Fruit fly (Drosophila melanogaster) whole organism, embryonic: ENCODE results near the gene CG5498.

Experiments
- Aef1 ChIP-seq: fragments of 200-800 bp; sonication (Bioruptor generic); IDR thresholded peaks from 3 replicates; pipeline ENCODE4 v1.3.6; 2022; ENCODE audit warnings: missing biosample characterization, missing genetic modification characterization
- Awh ChIP-seq: fragments of 200-800 bp; sonication (Bioruptor generic); IDR thresholded peaks from 2 replicates; pipeline ENCODE4, ENCODE4 v1.3.6; 2022; ENCODE audit warnings: missing biosample characterization, missing genetic modification characterization
- Blimp-1 ChIP-seq: fragments of 200-800 bp; sonication (Bioruptor generic); optimal IDR thresholded peaks from 3 replicates; lab custom pipeline; 2018; ENCODE audit warnings: missing biosample characterization, missing genetic modification characterization, mild to moderate bottlenecking, moderate library complexity, missing genetic modification reagents
- CG10543 ChIP-seq: fragments of 200-800 bp; sonication (Bioruptor generic); optimal IDR thresholded peaks from 3 replicates; lab custom pipeline; 2017; ENCODE audit warnings: missing biosample characterization, mild to moderate bottlenecking, missing genetic modification characterization, moderate library complexity
- CG12299 ChIP-seq: fragments of 200-800 bp; sonication (Bioruptor generic); optimal IDR thresholded peaks from 2 replicates; lab custom pipeline; 2018; ENCODE audit warnings: missing biosample characterization, mild to moderate bottlenecking, missing genetic modification characterization
- CG12391 ChIP-seq: fragments of 200-800 bp; sonication (Bioruptor generic); optimal IDR thresholded peaks from 3 replicates; lab custom pipeline; 2018; ENCODE audit warnings: missing biosample characterization, mild to moderate bottlenecking, missing genetic modification characterization, moderate library complexity
- CG12744 ChIP-seq: fragments of 200-800 bp; sonication (Bioruptor generic); optimal IDR thresholded peaks from 2 replicates; lab custom pipeline; 2016; ENCODE audit warnings: missing biosample characterization, missing genetic modification characterization
- CG13775 ChIP-seq: fragments of 200-800 bp; sonication (Bioruptor generic); optimal IDR thresholded peaks from 3 replicates; lab custom pipeline; 2017; ENCODE audit warnings: missing biosample characterization, mild to moderate bottlenecking, missing genetic modification characterization
- CG14965 ChIP-seq: fragments of 200-800 bp; sonication (Bioruptor generic); optimal IDR thresholded peaks from 2 replicates; lab custom pipeline; 2016; ENCODE audit warnings: missing biosample characterization, missing genetic modification characterization, borderline replicate concordance
- CG15269 ChIP-seq: fragments of 200-800 bp; sonication (Bioruptor generic); optimal IDR thresholded peaks from 2 replicates; lab custom pipeline; 2018; ENCODE audit warnings: missing biosample characterization, mild to moderate bottlenecking, missing genetic modification characterization, moderate library complexity
- CG18764 ChIP-seq: fragments of 200-800 bp; sonication (Bioruptor generic); optimal IDR thresholded peaks from 3 replicates; lab custom pipeline; 2016; ENCODE audit warnings: missing biosample characterization, missing genetic modification characterization
- CG31224 ChIP-seq: fragments of 200-800 bp; sonication (Bioruptor generic); IDR thresholded peaks from 2 replicates; pipeline ENCODE4 v1.3.6; 2022; ENCODE audit warnings: missing biosample characterization, missing genetic modification characterization
- CG5180 ChIP-seq: fragments of 200-800 bp; sonication (Bioruptor generic); optimal IDR thresholded peaks from 3 replicates; lab custom pipeline; 2017; ENCODE audit warnings: missing biosample characterization, missing genetic modification characterization, mild to moderate bottlenecking, moderate library complexity, missing genetic modification reagents
- CG6689 ChIP-seq: fragments of 200-800 bp; sonication (Bioruptor generic); IDR thresholded peaks from 2 replicates; pipeline ENCODE4 v1.3.6; 2022; ENCODE audit warnings: missing biosample characterization, missing genetic modification characterization
- CG8359 ChIP-seq: fragments of 200-800 bp; sonication (Bioruptor generic); optimal IDR thresholded peaks from 2 replicates; lab custom pipeline; 2017; ENCODE audit warnings: missing biosample characterization, mild to moderate bottlenecking, missing genetic modification characterization, borderline replicate concordance
- CG9876 ChIP-seq: fragments of 200-800 bp; sonication (Bioruptor generic); optimal IDR thresholded peaks from 2 replicates; lab custom pipeline; 2016; ENCODE audit warnings: missing biosample characterization, missing genetic modification characterization
- CoRest ChIP-seq: fragments of 200-800 bp; sonication (Bioruptor generic); optimal IDR thresholded peaks from 3 replicates; lab custom pipeline; 2018; ENCODE audit warnings: missing biosample characterization, mild to moderate bottlenecking, missing genetic modification characterization, moderate library complexity
- Dek ChIP-seq: fragments of 200-800 bp; sonication (Bioruptor generic); optimal IDR thresholded peaks from 3 replicates; lab custom pipeline; 2019; ENCODE audit warnings: missing biosample characterization, mild to moderate bottlenecking, missing genetic modification characterization, moderate library complexity
- Dip2 ChIP-seq: fragments of 200-800 bp; sonication (Bioruptor generic); IDR thresholded peaks from 2 replicates; pipeline ENCODE4 v1.3.6; 2022; ENCODE audit warnings: missing biosample characterization, missing genetic modification characterization
- Dref ChIP-seq: fragments of 200-800 bp; sonication (Bioruptor generic); IDR thresholded peaks from 2 replicates; pipeline ENCODE4 v1.3.6; 2022; ENCODE audit warnings: missing biosample characterization, missing genetic modification characterization
- Ets97D ChIP-seq: fragments of 200-800 bp; sonication (Bioruptor generic); optimal IDR thresholded peaks from 3 replicates; lab custom pipeline; 2016; ENCODE audit warnings: missing biosample characterization, missing genetic modification characterization
- HmgZ ChIP-seq: fragments of 200-800 bp; sonication (Bioruptor generic); optimal IDR thresholded peaks from 2 replicates; lab custom pipeline; 2018; ENCODE audit warnings: missing biosample characterization, mild to moderate bottlenecking, missing genetic modification characterization
- Neu2 ChIP-seq: fragments of 200-800 bp; sonication (Bioruptor generic); optimal IDR thresholded peaks from 3 replicates; lab custom pipeline; 2016; ENCODE audit warnings: missing biosample characterization, missing genetic modification characterization, borderline replicate concordance
- Oli ChIP-seq: fragments of 200-800 bp; sonication (Bioruptor generic); optimal IDR thresholded peaks from 2 replicates; lab custom pipeline; 2018; ENCODE audit warnings: missing biosample characterization, mild to moderate bottlenecking, missing genetic modification characterization, moderate library complexity
- Side ChIP-seq: fragments of 200-800 bp; sonication (Bioruptor generic); optimal IDR thresholded peaks from 2 replicates; lab custom pipeline; 2016; ENCODE audit warnings: missing biosample characterization, missing genetic modification characterization
- Vsx1 ChIP-seq: fragments of 200-800 bp; sonication (Bioruptor generic); optimal IDR thresholded peaks from 2 replicates; lab custom pipeline; 2017; ENCODE audit warnings: missing biosample characterization, mild to moderate bottlenecking, missing genetic modification characterization, missing genetic modification reagents
- Xbp1 ChIP-seq: fragments of 200-800 bp; sonication (Bioruptor generic); optimal IDR thresholded peaks from 3 replicates; lab custom pipeline; 2016; ENCODE audit warnings: missing biosample characterization, mild to moderate bottlenecking, missing genetic modification characterization
- ac ChIP-seq: fragments of 200-800 bp; sonication (Bioruptor generic); optimal IDR thresholded peaks from 3 replicates; lab custom pipeline; 2017; ENCODE audit warnings: missing biosample characterization, mild to moderate bottlenecking, missing genetic modification characterization
- al ChIP-seq: fragments of 200-800 bp; sonication (Bioruptor generic); IDR thresholded peaks from 2 replicates; pipeline ENCODE4 v1.3.6; 2022; ENCODE audit warnings: missing biosample characterization, missing genetic modification characterization
- ara ChIP-seq: fragments of 200-800 bp; sonication (Bioruptor generic); IDR thresholded peaks from 2 replicates; pipeline ENCODE4 v1.3.6; 2022; ENCODE audit warnings: missing biosample characterization, missing genetic modification characterization
- ato ChIP-seq: fragments of 200-800 bp; sonication (Bioruptor generic); IDR thresholded peaks from 2 replicates; pipeline ENCODE4 v1.3.6; 2022; ENCODE audit warnings: missing biosample characterization, missing genetic modification characterization; ENCODE audit not compliant: partially characterized antibody
- cato ChIP-seq: fragments of 200-800 bp; sonication (Bioruptor generic); optimal IDR thresholded peaks from 2 replicates; lab custom pipeline; 2016; ENCODE audit warnings: missing biosample characterization, missing genetic modification characterization, borderline replicate concordance
- da ChIP-seq: fragments of 200-800 bp; sonication (Bioruptor generic); optimal IDR thresholded peaks from 2 replicates; lab custom pipeline; 2016; ENCODE audit warnings: missing biosample characterization, missing genetic modification characterization
- dan ChIP-seq: fragments of 200-800 bp; sonication (Bioruptor generic); IDR thresholded peaks from 2 replicates; pipeline ENCODE4 v1.3.6; 2022; ENCODE audit warnings: missing biosample characterization, missing genetic modification characterization
- danr ChIP-seq: fragments of 200-800 bp; sonication (Bioruptor generic); IDR thresholded peaks from 2 replicates; pipeline ENCODE4 v1.3.6; 2022; ENCODE audit warnings: missing biosample characterization, missing genetic modification characterization
- ewg ChIP-seq: fragments of 200-800 bp; sonication (Bioruptor generic); optimal IDR thresholded peaks from 3 replicates; lab custom pipeline; 2017; ENCODE audit warnings: mild to moderate bottlenecking, missing biosample characterization, missing genetic modification reagents, missing genetic modification characterization
- gro ChIP-seq: fragments of 200-800 bp; sonication (Bioruptor generic); optimal IDR thresholded peaks from 2 replicates; lab custom pipeline; 2016; ENCODE audit warnings: missing biosample characterization, missing genetic modification characterization
- gsb ChIP-seq: fragments of 200-800 bp; sonication (Bioruptor generic); IDR thresholded peaks from 2 replicates; pipeline ENCODE4 v1.3.6; 2022; ENCODE audit warnings: missing biosample characterization, missing genetic modification characterization
- gsb-n ChIP-seq: fragments of 200-800 bp; sonication (Bioruptor generic); optimal IDR thresholded peaks from 3 replicates; lab custom pipeline; 2018; ENCODE audit warnings: missing biosample characterization, mild to moderate bottlenecking, missing genetic modification characterization
- hbn ChIP-seq: fragments of 200-800 bp; sonication (Bioruptor generic); IDR thresholded peaks from 2 replicates; pipeline ENCODE4 v1.3.6; 2022; ENCODE audit warnings: missing biosample characterization, missing genetic modification characterization; ENCODE audit not compliant: partially characterized antibody
- nau ChIP-seq: fragments of 200-800 bp; sonication (Bioruptor generic); optimal IDR thresholded peaks from 3 replicates; lab custom pipeline; 2017; ENCODE audit warnings: missing biosample characterization, mild to moderate bottlenecking, missing genetic modification characterization, missing genetic modification reagents
- nerfin-1 ChIP-seq: fragments of 200-800 bp; sonication (Bioruptor generic); optimal IDR thresholded peaks from 3 replicates; lab custom pipeline; 2019; ENCODE audit warnings: missing biosample characterization, mild to moderate bottlenecking, missing genetic modification characterization, moderate library complexity
- pros ChIP-seq: fragments of 200-800 bp; sonication (Bioruptor generic); optimal IDR thresholded peaks from 3 replicates; lab custom pipeline; 2019; ENCODE audit warnings: missing biosample characterization, mild to moderate bottlenecking, missing genetic modification characterization, moderate library complexity
- ro ChIP-seq: fragments of 200-800 bp; sonication (Bioruptor generic); IDR thresholded peaks from 2 replicates; pipeline ENCODE4 v1.3.6; 2022; ENCODE audit warnings: missing biosample characterization, missing genetic modification characterization
- tll ChIP-seq, 2 experiments: fragments of 200-800 bp in 1 of 2; fragments of >200 bp in 1 of 2; sonication (Bioruptor generic) in 1 of 2; optimal IDR thresholded peaks; 2 replicates each; lab custom pipeline; 2017 to 2019; ENCODE audit warnings: missing biosample characterization in 2 of 2, missing genetic modification characterization in 2 of 2, mild to moderate bottlenecking in 1 of 2, moderate library complexity in 1 of 2
- vnd ChIP-seq: fragments of 200-800 bp; sonication (Bioruptor generic); IDR thresholded peaks from 3 replicates; pipeline ENCODE4 v1.3.6; 2022; ENCODE audit warnings: missing biosample characterization, missing genetic modification characterization; ENCODE audit not compliant: partially characterized antibody
- vvl ChIP-seq: fragments of 200-800 bp; sonication (Bioruptor generic); IDR thresholded peaks from 2 replicates; pipeline ENCODE4 v1.3.6; 2022; ENCODE audit warnings: missing biosample characterization, missing genetic modification characterization

The CG5498 gene

DNA sequence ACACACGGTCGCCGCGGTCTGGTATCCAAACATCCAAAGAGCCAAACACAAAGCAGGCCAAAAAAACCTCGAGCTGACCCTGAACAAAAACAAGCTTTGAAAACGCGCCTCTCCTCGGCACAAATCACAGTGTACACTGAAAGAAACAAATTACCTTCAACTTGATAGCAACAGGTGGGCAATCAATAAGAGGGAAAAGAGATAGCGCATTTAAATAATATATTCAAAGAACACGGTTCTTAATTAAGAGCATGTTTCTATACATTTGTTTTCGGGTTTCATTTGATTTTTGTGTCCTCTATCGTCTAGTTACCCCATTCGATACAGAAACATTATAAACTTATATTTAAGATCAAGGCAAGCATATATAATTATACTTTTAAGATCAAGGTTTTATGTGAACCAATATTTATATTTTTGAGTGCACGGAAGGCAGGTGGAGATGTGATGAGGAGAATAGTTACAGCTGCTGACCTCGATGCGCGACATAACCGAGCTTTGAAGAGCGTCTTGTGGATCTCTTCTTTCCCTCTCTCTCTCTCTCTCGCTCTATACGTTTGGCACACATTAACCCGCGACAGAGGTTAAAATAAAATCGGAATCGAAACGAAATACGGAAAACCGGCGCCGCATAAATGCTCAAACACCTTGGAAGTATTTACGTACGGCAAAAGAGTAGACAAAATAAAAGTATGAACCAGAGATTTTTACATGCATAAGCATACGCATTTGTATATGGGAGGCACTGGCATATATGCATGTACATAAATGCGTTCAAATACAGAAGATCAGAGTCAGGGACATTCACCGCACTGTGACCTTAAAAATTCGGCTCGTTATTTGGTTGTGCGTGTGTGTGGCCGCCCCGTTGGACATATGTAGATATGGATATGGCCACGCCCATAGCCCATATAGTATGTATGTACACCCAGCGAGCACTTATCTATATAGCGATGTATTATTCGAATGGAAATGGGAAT, 14.6 kb upstream of the CG5498 start (continued):
- peak; percentile 91 for TF ChIP-seq CG10543 (GFP tag; lab: Kevin White, UChicago)
- peak; percentile 64 for TF ChIP-seq cato (GFP tag; lab: Kevin White, UChicago)
- peak; percentile 80 for TF ChIP-seq Awh (GFP tag; lab: Robert Waterston, UW)
- TF ChIP-seq ewg (GFP tag; lab: Kevin White, UChicago): peak; percentile 71
- TF ChIP-seq ac (GFP tag; lab: Kevin White, UChicago): peak; percentile 35
- TF ChIP-seq da: peak; percentile 27
- TF ChIP-seq Side (GFP tag; lab: Kevin White, UChicago): peak; percentile 55
- TF ChIP-seq HmgZ (tag; lab: Kevin White, UChicago): peak; percentile 74
- TF ChIP-seq al: peak; percentile 73
- TF ChIP-seq dan (GFP tag; lab: Robert Waterston, UW): no peak
- TF ChIP-seq gsb: peak; percentile 73
- peak; percentile 80 for TF ChIP-seq vvl (GFP tag; lab: Robert Waterston, UW)
- TF ChIP-seq gro (GFP tag; lab: Kevin White, UChicago): peak; percentile 79
- peak; percentile 75 for TF ChIP-seq CG12299
- TF ChIP-seq CG14965 (GFP tag; lab: Kevin White, UChicago): peak; percentile 38
- peak; percentile 92 for TF ChIP-seq CG15269 (tag; lab: Kevin White, UChicago)
- TF ChIP-seq nerfin-1: peak; percentile 84
- TF ChIP-seq nau: peak; percentile 81
- TF ChIP-seq CG12391: peak; percentile 90
- TF ChIP-seq Dref: no peak
- peak; percentile 60 for TF ChIP-seq CG31224 (GFP tag; lab: Robert Waterston, UW)
- no peak for TF ChIP-seq pros (GFP tag; lab: Kevin White, UChicago)
- peak; percentile 92 for TF ChIP-seq Oli
- TF ChIP-seq CG12744: peak; percentile 74
- TF ChIP-seq CG6689: peak; percentile 84
- TF ChIP-seq Aef1 (GFP tag; lab: Robert Waterston, UW): peak; percentile 73
- TF ChIP-seq CG5180 (GFP tag; lab: Kevin White, UChicago): peak; percentile 74
- TF ChIP-seq ara (GFP tag; lab: Robert Waterston, UW): no peak
- no peak for TF ChIP-seq hbn
- TF ChIP-seq Blimp-1: peak; percentile 81
- peak; percentile 60 for TF ChIP-seq CG18764 (GFP tag; lab: Kevin White, UChicago)
- TF ChIP-seq Xbp1: peak; percentile 85
- peak; percentile 90 for TF ChIP-seq Dek (tag; lab: Kevin White, UChicago)
- TF ChIP-seq Ets97D (GFP tag; lab: Kevin White, UChicago): peak; percentile 20
- no peak for TF ChIP-seq Neu2 (GFP tag; lab: Kevin White, UChicago)
- peak; percentile 38; the same call in 1 of the 2 replicates for TF ChIP-seq ro (GFP tag; lab: Robert Waterston, UW)
- TF ChIP-seq vnd (GFP tag; lab: Robert Waterston, UW): no peak
- TF ChIP-seq Vsx1: peak; percentile 88
- TF ChIP-seq tll (GFP tag; optimal IDR thresholded peaks at IDR 0.05; lab: Kevin White, UChicago): no peak
- no peak for TF ChIP-seq Dip2 (GFP tag; lab: Robert Waterston, UW)
- TF ChIP-seq gsb-n: peak; percentile 76
- peak; percentile 93 for TF ChIP-seq CoRest (tag; lab: Kevin White, UChicago)
- peak; percentile 6 for TF ChIP-seq CG9876
- TF ChIP-seq CG8359: peak; percentile 29
- peak; percentile 80 for TF ChIP-seq CG13775 (GFP tag; lab: Kevin White, UChicago)
- no peak for TF ChIP-seq ato (GFP tag; lab: Robert Waterston, UW)
- peak; percentile 57; the same call in 1 of the 2 replicates for TF ChIP-seq danr (GFP tag; lab: Robert Waterston, UW)
